Worm (Caenorhabditis elegans): ENCODE measurements around the gene sdz-20.

DNA sequence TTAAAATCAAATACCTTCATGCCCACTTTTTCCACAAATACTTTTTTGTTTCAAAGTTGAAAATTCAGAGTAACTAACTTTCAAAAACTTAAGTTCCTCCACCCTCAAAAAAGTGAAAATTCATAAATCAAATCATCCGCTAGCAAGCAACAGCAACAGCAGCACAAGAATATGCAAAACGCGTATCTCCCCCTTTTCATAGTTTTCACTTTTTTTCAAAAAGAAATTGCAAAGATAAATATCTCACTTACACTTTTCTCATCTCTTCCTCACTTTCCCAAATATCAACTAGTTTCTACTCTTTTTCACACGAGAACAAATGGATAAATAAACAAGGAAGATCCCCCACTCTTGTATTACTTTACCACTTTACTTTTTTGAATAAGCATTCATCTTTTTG lies 47.8 kb downstream of the sdz-20 start:
- TF ChIP-seq W03F9.2 (tag; optimal IDR thresholded peaks at IDR 0.05): no peak
- no peak for TF ChIP-seq dao-5 (tag; optimal IDR thresholded peaks at IDR 0.05)
